Fruit fly (Drosophila melanogaster) whole organism, wandering third instar larva: Measurements from ENCODE around the gene omd.

ENCODE experiments used
- CG9705 ChIP-seq: fragments of 200-800 bp; sonication (Bioruptor generic); optimal IDR thresholded peaks from 2 replicates; lab custom pipeline; 2018; ENCODE audit warnings: missing biosample characterization, mild to moderate bottlenecking, missing genetic modification characterization
- CrebA ChIP-seq: fragments of 200-800 bp; sonication (Bioruptor generic); optimal IDR thresholded peaks from 2 replicates; lab custom pipeline; 2016; ENCODE audit warnings: missing biosample characterization, mild to moderate bottlenecking, missing genetic modification characterization, borderline replicate concordance
- Dfd ChIP-seq: fragments of >200 bp; optimal IDR thresholded peaks from 2 replicates; lab custom pipeline; 2017; ENCODE audit warnings: missing biosample characterization, missing genetic modification characterization
- Hnf4 ChIP-seq: fragments of 200-800 bp; sonication (Bioruptor generic); optimal IDR thresholded peaks from 2 replicates; lab custom pipeline; 2016; ENCODE audit warnings: missing biosample characterization, mild to moderate bottlenecking, missing genetic modification characterization
- Myc ChIP-seq: fragments of >200 bp; optimal IDR thresholded peaks from 2 replicates; lab custom pipeline; 2017
- foxo ChIP-seq, 2 experiments: fragments of 200-800 bp; sonication (Bioruptor generic); optimal IDR thresholded peaks; 2 replicates in 1 of 2; 3 replicates in 1 of 2; lab custom pipeline; 2016 to 2017; ENCODE audit warnings: missing biosample characterization in 2 of 2, missing genetic modification characterization in 2 of 2
- fru ChIP-seq: fragments of 200-800 bp; sonication (Bioruptor generic); optimal IDR thresholded peaks from 3 replicates; lab custom pipeline; 2016; ENCODE audit warnings: missing biosample characterization, mild to moderate bottlenecking, missing genetic modification characterization
- h ChIP-seq: fragments of 200-800 bp; sonication (Bioruptor generic); optimal IDR thresholded peaks from 3 replicates; lab custom pipeline; 2016; ENCODE audit warnings: missing biosample characterization, mild to moderate bottlenecking, missing genetic modification characterization
- jim ChIP-seq: fragments of 175-275, 200-325 bp; sonication (Bioruptor generic); optimal IDR thresholded peaks from 2 replicates; lab custom pipeline; 2016; ENCODE audit warnings: missing biosample characterization, mild to moderate bottlenecking, missing genetic modification characterization
- lola ChIP-seq: fragments of >200 bp; optimal IDR thresholded peaks from 2 replicates; lab custom pipeline; 2017; ENCODE audit warnings: missing biosample characterization, missing genetic modification characterization
- sage ChIP-seq: fragments of 200-800 bp; sonication (Bioruptor generic); optimal IDR thresholded peaks from 2 replicates; lab custom pipeline; 2016; ENCODE audit warnings: missing biosample characterization, mild to moderate bottlenecking, missing genetic modification characterization
- sv ChIP-seq: fragments of 200-800 bp; sonication (Bioruptor generic); optimal IDR thresholded peaks from 3 replicates; lab custom pipeline; 2016; ENCODE audit warnings: missing biosample characterization, missing genetic modification characterization
- usp ChIP-seq: fragments of >200 bp; optimal IDR thresholded peaks from 2 replicates; lab custom pipeline; 2017; ENCODE audit warnings: missing biosample characterization, missing genetic modification characterization

DNA sequence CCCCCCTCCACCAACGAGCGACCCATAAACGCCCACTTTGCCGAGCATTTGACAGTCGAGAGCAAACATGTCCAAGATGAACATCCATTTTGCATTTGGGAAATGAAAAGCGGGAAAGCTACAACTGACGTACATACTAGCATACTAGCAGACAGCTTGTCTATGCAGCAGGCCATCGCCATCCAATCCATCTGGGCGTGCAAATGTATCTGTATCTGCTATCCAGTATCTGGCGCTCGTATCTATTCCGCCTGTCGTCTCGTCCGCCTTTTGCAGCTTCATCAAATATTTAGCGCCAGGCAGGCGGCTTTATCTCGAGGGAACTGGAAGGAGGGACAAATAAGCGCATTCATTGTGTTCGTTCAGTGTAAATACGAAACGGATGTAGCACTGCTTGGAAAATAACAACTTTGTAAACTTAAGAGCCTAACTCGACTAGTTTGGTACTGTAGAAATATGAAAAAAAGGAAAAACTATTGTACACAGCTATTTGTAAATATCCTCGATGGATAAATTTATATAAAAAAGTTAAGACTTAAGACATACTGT, 27.0 kb upstream of the omd start:
- TF ChIP-seq jim (GFP tag; lab: Kevin White, UChicago) (no peak), sv (GFP tag; lab: Kevin White, UChicago) (no peak), foxo (GFP tag; optimal IDR thresholded peaks at IDR 0.05; lab: Kevin White, UChicago) (no peak), h (GFP tag; lab: Kevin White, UChicago) (peak; percentile 3), fru (GFP tag; lab: Kevin White, UChicago) (no peak), usp (GFP tag; lab: Kevin White, UChicago) (no peak), lola (GFP tag; lab: Kevin White, UChicago) (no peak), sage (no peak), Myc (lab: Kevin White, UChicago) (no peak), Hnf4 (GFP tag; lab: Kevin White, UChicago) (no peak), CG9705 (GFP tag; lab: Kevin White, UChicago) (no peak), CrebA (GFP tag; lab: Kevin White, UChicago) (no peak), Dfd (GFP tag; lab: Kevin White, UChicago) (no peak)
